Fruit fly (Drosophila melanogaster): ENCODE measurements around the gene CG42675.

The CG42675 gene

DNA sequence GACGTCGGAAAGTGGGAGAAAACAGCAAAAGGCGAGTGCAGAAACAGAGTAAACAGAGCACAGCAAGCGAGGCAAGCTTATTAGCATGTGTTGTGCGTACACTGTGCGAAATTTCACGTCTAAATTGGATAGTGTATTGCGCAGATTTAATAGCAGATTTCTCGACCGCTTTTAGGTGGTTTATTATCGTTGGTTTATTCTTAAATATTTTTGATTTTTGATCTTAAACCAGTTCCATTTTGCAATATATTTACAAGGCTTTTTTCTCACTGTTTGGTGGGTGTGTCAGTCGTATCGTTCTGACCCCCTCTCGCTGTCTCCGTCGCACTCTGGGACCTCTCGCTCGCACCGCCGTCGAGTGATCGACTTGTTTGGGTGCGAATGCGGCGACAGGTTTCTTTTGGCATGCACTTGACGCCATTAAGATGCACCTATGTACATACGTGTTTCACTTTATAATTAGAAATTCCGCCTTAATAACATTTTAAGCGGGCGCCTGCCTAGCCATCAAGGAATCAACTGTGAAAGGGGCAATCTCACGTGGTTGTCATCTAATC is 20.6 kb downstream of the CG42675 start (continued):
- TF ChIP-seq Hnf4 (GFP tag; optimal IDR thresholded peaks at IDR 0.05), result peak; percentile 74
- no peak for TF ChIP-seq Hr83 (GFP tag; optimal IDR thresholded peaks at IDR 0.05; ENCODE audit: poor library complexity, severe bottlenecking)
- TF ChIP-seq Abd-B (GFP tag; optimal IDR thresholded peaks at IDR 0.05), result no peak
- TF ChIP-seq ey (GFP tag; optimal IDR thresholded peaks at IDR 0.05), result peak; percentile 87
- no peak for TF ChIP-seq Dfd (GFP tag; optimal IDR thresholded peaks at IDR 0.05)
- TF ChIP-seq tai (GFP tag; optimal IDR thresholded peaks at IDR 0.05), result peak; percentile 68
- no peak for TF ChIP-seq Mio (GFP tag; optimal IDR thresholded peaks at IDR 0.05)
- no peak for TF ChIP-seq dsf (GFP tag; optimal IDR thresholded peaks at IDR 0.05; ENCODE audit: borderline replicate concordance)
- no peak for TF ChIP-seq Myc (optimal IDR thresholded peaks at IDR 0.05)
- no peak for TF ChIP-seq CG9705 (GFP tag; optimal IDR thresholded peaks at IDR 0.05)
- TF ChIP-seq brk (GFP tag; optimal IDR thresholded peaks at IDR 0.05), result no peak

- no peak for TF ChIP-seq Sp1 (GFP tag; optimal IDR thresholded peaks at IDR 0.05)
- no peak for TF ChIP-seq Mio (GFP tag; optimal IDR thresholded peaks at IDR 0.05)
- no peak for TF ChIP-seq ey (GFP tag; optimal IDR thresholded peaks at IDR 0.05)
- no peak for TF ChIP-seq foxo (GFP tag; optimal IDR thresholded peaks at IDR 0.05)
- no peak for TF ChIP-seq Jra (GFP tag; optimal IDR thresholded peaks at IDR 0.05)
- TF ChIP-seq psq (GFP tag; optimal IDR thresholded peaks at IDR 0.05), result no peak
- no peak for TF ChIP-seq Rel (GFP tag; optimal IDR thresholded peaks at IDR 0.05)
- TF ChIP-seq Rel (tag; optimal IDR thresholded peaks at IDR 0.05), result no peak
Measured at dm6 chr3R:5836536-5836935, 23.1 kb downstream of the CG42675 start.

DNA sequence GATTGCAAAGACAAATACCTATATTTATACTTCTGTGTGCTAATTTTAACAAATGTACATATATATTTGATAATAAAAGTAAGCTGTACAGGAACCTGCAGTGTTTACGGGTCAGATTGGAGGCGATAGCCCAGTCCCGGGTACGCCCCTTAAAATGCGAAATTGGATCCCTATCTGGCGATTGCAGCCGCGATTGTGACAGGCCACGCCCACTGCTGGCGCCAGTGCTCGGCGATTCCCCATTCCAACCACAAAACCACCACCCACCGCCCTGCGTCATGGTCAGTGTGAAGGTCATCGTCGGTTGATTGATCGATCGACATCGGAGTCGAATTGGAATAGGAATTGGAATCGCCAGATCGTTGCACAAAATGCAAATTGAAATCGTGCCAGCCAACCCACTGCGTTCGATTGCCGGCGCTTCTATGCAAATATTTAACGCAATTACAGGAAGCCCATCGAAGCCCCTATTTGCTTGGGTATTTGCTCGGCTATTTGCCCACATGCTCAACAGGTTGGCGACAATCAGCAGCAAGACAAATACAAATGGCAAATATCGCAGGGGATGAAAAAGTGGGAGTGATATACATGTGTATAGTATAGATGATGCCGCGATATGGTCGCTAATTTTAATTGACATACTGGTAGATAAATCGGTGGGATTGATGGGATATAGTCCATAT is 25.4 kb downstream of the CG42675 start:
- no peak for TF ChIP-seq Hnf4 (GFP tag; optimal IDR thresholded peaks at IDR 0.05)
- peak; percentile 42 for TF ChIP-seq Hr83 (GFP tag; optimal IDR thresholded peaks at IDR 0.05; ENCODE audit: poor library complexity, severe bottlenecking)
- no peak for TF ChIP-seq Rel (GFP tag; optimal IDR thresholded peaks at IDR 0.05)
- TF ChIP-seq Rel (tag; optimal IDR thresholded peaks at IDR 0.05), result peak; percentile 72

- TF ChIP-seq Dif (GFP tag; optimal IDR thresholded peaks at IDR 0.05; ENCODE audit: partially characterized antibody) (no peak), sv (GFP tag; optimal IDR thresholded peaks at IDR 0.05) (no peak), tai (GFP tag; optimal IDR thresholded peaks at IDR 0.05) (no peak), Dfd (GFP tag; optimal IDR thresholded peaks at IDR 0.05) (no peak), Jra (GFP tag; optimal IDR thresholded peaks at IDR 0.05) (no peak), GATAd (GFP tag; optimal IDR thresholded peaks at IDR 0.05) (no peak), Hr83 (GFP tag; optimal IDR thresholded peaks at IDR 0.05; ENCODE audit: poor library complexity, severe bottlenecking) (no peak), fru (GFP tag; optimal IDR thresholded peaks at IDR 0.05) (no peak), Sp1 (GFP tag; optimal IDR thresholded peaks at IDR 0.05) (no peak), foxo (GFP tag; optimal IDR thresholded peaks at IDR 0.05) (no peak), Rel (GFP tag; optimal IDR thresholded peaks at IDR 0.05) (no peak), Rel (tag; optimal IDR thresholded peaks at IDR 0.05) (no peak), OdsH (GFP tag; optimal IDR thresholded peaks at IDR 0.05) (no peak), Hr78 (GFP tag; optimal IDR thresholded peaks at IDR 0.05) (no peak), jim (GFP tag; optimal IDR thresholded peaks at IDR 0.05) (no peak), HLH106 (tag; optimal IDR thresholded peaks at IDR 0.05) (no peak), dmrt93B (GFP tag; optimal IDR thresholded peaks at IDR 0.05) (no peak), h (GFP tag; optimal IDR thresholded peaks at IDR 0.05) (no peak), dsf (GFP tag; optimal IDR thresholded peaks at IDR 0.05; ENCODE audit: borderline replicate concordance) (no peak), lola (GFP tag; optimal IDR thresholded peaks at IDR 0.05) (no peak), woc (GFP tag; optimal IDR thresholded peaks at IDR 0.05) (no peak)
Measured at dm6 chr3R:5840870-5841269, 27.5 kb downstream of the CG42675 start, which contains the start of gene CG1213. Gene CG1213, plus strand, starts transcription at chr3R:5841170.

dm6 chr3R:5841290-5841689 is 27.9 kb downstream of the CG42675 start:
- TF ChIP-seq CG32264 (GFP tag; optimal IDR thresholded peaks at IDR 0.05), result no peak
- peak; percentile 6 for TF ChIP-seq h (GFP tag; optimal IDR thresholded peaks at IDR 0.05)
